Fruit fly (Drosophila melanogaster) whole organism, embryonic: Measurements from ENCODE around the gene Gdh.

ENCODE experiments used
- Ada2b ChIP-seq: fragments of 200-800 bp; sonication (Bioruptor generic); IDR thresholded peaks from 2 replicates; pipeline ENCODE4 v1.3.6; 2022; ENCODE audit warnings: missing biosample characterization, missing genetic modification characterization
- Adf1 ChIP-seq: fragments of 200-800 bp; sonication (Bioruptor generic); IDR thresholded peaks from 2 replicates; pipeline ENCODE4 v1.3.6; 2022; ENCODE audit warnings: missing biosample characterization, missing genetic modification characterization
- CG12219 ChIP-seq: fragments of 200-800 bp; sonication (Bioruptor generic); optimal IDR thresholded peaks from 3 replicates; lab custom pipeline; 2018; ENCODE audit warnings: missing biosample characterization, mild to moderate bottlenecking, missing genetic modification characterization
- CG1233 ChIP-seq: fragments of 200-800 bp; sonication (Bioruptor generic); optimal IDR thresholded peaks from 4 replicates; lab custom pipeline; 2018; ENCODE audit warnings: missing biosample characterization, mild to moderate bottlenecking, missing genetic modification characterization
- CG13123 ChIP-seq: fragments of 200-800 bp; sonication (Bioruptor generic); optimal IDR thresholded peaks from 2 replicates; lab custom pipeline; 2016; ENCODE audit warnings: missing biosample characterization, missing genetic modification characterization
- CG13624 ChIP-seq: fragments of 200-800 bp; sonication (Bioruptor generic); optimal IDR thresholded peaks from 2 replicates; lab custom pipeline; 2016; ENCODE audit warnings: missing biosample characterization, missing genetic modification characterization
- CG1647 ChIP-seq: fragments of 200-800 bp; sonication (Bioruptor generic); optimal IDR thresholded peaks from 3 replicates; lab custom pipeline; 2016; ENCODE audit warnings: missing biosample characterization, missing genetic modification characterization
- CG16779 ChIP-seq: fragments of 200-800 bp; sonication (Bioruptor generic); IDR thresholded peaks from 2 replicates; pipeline ENCODE4 v1.3.6; 2022; ENCODE audit warnings: missing biosample characterization, missing genetic modification characterization
- CG17829 ChIP-seq: fragments of 200-800 bp; optimal IDR thresholded peaks from 2 replicates; lab custom pipeline; 2019; ENCODE audit warnings: missing biosample characterization, mild to moderate bottlenecking, missing genetic modification characterization, moderate library complexity
- CG34376 ChIP-seq: fragments of 200-800 bp; sonication (Bioruptor generic); optimal IDR thresholded peaks from 2 replicates; lab custom pipeline; 2018; ENCODE audit warnings: missing biosample characterization, mild to moderate bottlenecking, missing genetic modification characterization
- CG4617 ChIP-seq: fragments of 200-800 bp; sonication (Bioruptor generic); optimal IDR thresholded peaks from 3 replicates; lab custom pipeline; 2016; ENCODE audit warnings: missing biosample characterization, missing genetic modification characterization, borderline replicate concordance
- CG6272 ChIP-seq: fragments of 200-800 bp; sonication (Bioruptor generic); IDR thresholded peaks from 2 replicates; pipeline ENCODE4 v1.3.6; 2022; ENCODE audit warnings: missing biosample characterization, missing genetic modification characterization
- CG9727 ChIP-seq: fragments of 200-800 bp; sonication (Bioruptor generic); optimal IDR thresholded peaks from 3 replicates; lab custom pipeline; 2017; ENCODE audit warnings: missing biosample characterization, mild to moderate bottlenecking, missing genetic modification characterization
- CG9817 ChIP-seq: fragments of 200-800 bp; sonication (Bioruptor generic); optimal IDR thresholded peaks from 2 replicates; lab custom pipeline; 2018; ENCODE audit warnings: missing biosample characterization, mild to moderate bottlenecking, missing genetic modification characterization, moderate library complexity
- Dbx ChIP-seq: fragments of 200-800 bp; sonication (Bioruptor generic); IDR thresholded peaks from 3 replicates; pipeline ENCODE4 v1.3.6; 2022; ENCODE audit warnings: missing biosample characterization, missing genetic modification characterization
- Dfd ChIP-seq, 2 experiments: fragments of >200 bp; optimal IDR thresholded peaks; 2 replicates each; lab custom pipeline; 2017; ENCODE audit warnings: missing biosample characterization in 2 of 2, missing genetic modification characterization in 2 of 2
- Dip2 ChIP-seq: fragments of 200-800 bp; sonication (Bioruptor generic); IDR thresholded peaks from 2 replicates; pipeline ENCODE4 v1.3.6; 2022; ENCODE audit warnings: missing biosample characterization, missing genetic modification characterization
- Elba2 ChIP-seq: fragments of 200-800 bp; sonication (Bioruptor generic); optimal IDR thresholded peaks from 3 replicates; lab custom pipeline; 2016; ENCODE audit warnings: missing biosample characterization, missing genetic modification characterization
- H2.0 ChIP-seq: fragments of 200-800 bp; sonication (Bioruptor generic); IDR thresholded peaks from 2 replicates; pipeline ENCODE4 v1.3.6; 2022; ENCODE audit warnings: missing biosample characterization, missing genetic modification characterization
- Hsf ChIP-seq: fragments of 200-800 bp; sonication (Bioruptor generic); optimal IDR thresholded peaks from 3 replicates; lab custom pipeline; 2016; ENCODE audit warnings: missing biosample characterization, missing genetic modification characterization
- Max ChIP-seq: fragments of 200-800 bp; sonication (Bioruptor generic); optimal IDR thresholded peaks from 2 replicates; lab custom pipeline; 2016; ENCODE audit warnings: missing biosample characterization, mild to moderate bottlenecking, missing genetic modification characterization
- Med ChIP-seq: fragments of 200-800 bp; sonication (Bioruptor generic); peaks from one replicate; lab custom pipeline; 2016; ENCODE audit warnings: missing biosample characterization, missing genetic modification characterization, mild to moderate bottlenecking, inconsistent platforms, moderate library complexity
- NC2α ChIP-seq: fragments of 200-800 bp; sonication (Bioruptor generic); optimal IDR thresholded peaks from 2 replicates; lab custom pipeline; 2016; ENCODE audit warnings: missing biosample characterization, missing genetic modification characterization
- NC2β ChIP-seq: fragments of 200-800 bp; sonication (Bioruptor generic); optimal IDR thresholded peaks from 2 replicates; lab custom pipeline; 2016; ENCODE audit warnings: missing biosample characterization, missing genetic modification characterization
- Scr ChIP-seq: fragments of 200-800 bp; sonication (Bioruptor generic); IDR thresholded peaks from 2 replicates; pipeline ENCODE4 v1.3.6; 2022; ENCODE audit warnings: missing biosample characterization, missing genetic modification characterization; ENCODE audit not compliant: partially characterized antibody
- Sin3A ChIP-seq: fragments of >200 bp; optimal IDR thresholded peaks from 2 replicates; lab custom pipeline; 2018
- Sox100B ChIP-seq: fragments of 200-800 bp; sonication (Bioruptor generic); optimal IDR thresholded peaks from 3 replicates; lab custom pipeline; 2018; ENCODE audit warnings: missing biosample characterization, mild to moderate bottlenecking, missing genetic modification characterization
- Sry-δ ChIP-seq: fragments of 200-800 bp; sonication (Bioruptor generic); optimal IDR thresholded peaks from 2 replicates; lab custom pipeline; 2016; ENCODE audit warnings: missing biosample characterization, missing genetic modification characterization
- ac ChIP-seq: fragments of 200-800 bp; sonication (Bioruptor generic); optimal IDR thresholded peaks from 3 replicates; lab custom pipeline; 2017; ENCODE audit warnings: missing biosample characterization, mild to moderate bottlenecking, missing genetic modification characterization
- ase ChIP-seq: fragments of 200-800 bp; sonication (Bioruptor generic); IDR thresholded peaks from 3 replicates; pipeline ENCODE4 v1.3.6; 2022; ENCODE audit warnings: missing biosample characterization, missing genetic modification characterization
- bab2 ChIP-seq: fragments of 200-800 bp; sonication (Bioruptor generic); optimal IDR thresholded peaks from 2 replicates; lab custom pipeline; 2016; ENCODE audit warnings: missing biosample characterization, missing genetic modification characterization
- bowl ChIP-seq: fragments of 200-800 bp; sonication (Bioruptor generic); IDR thresholded peaks from 2 replicates; pipeline ENCODE4 v1.3.6; 2022; ENCODE audit warnings: missing biosample characterization, missing genetic modification characterization
- chn ChIP-seq: fragments of 200-800 bp; sonication (Bioruptor generic); optimal IDR thresholded peaks from 2 replicates; lab custom pipeline; 2016; ENCODE audit warnings: missing biosample characterization, missing genetic modification characterization
- cwo ChIP-seq: fragments of 200-800 bp; sonication (Bioruptor generic); optimal IDR thresholded peaks from 3 replicates; lab custom pipeline; 2017; ENCODE audit warnings: missing biosample characterization, missing genetic modification characterization, mild to moderate bottlenecking, moderate library complexity, missing genetic modification reagents
- disco-r ChIP-seq: fragments of 200-800 bp; sonication (Bioruptor generic); optimal IDR thresholded peaks from 2 replicates; lab custom pipeline; 2016; ENCODE audit warnings: missing biosample characterization, missing genetic modification characterization
- dpn ChIP-seq, 2 experiments: fragments of 200-800 bp; sonication (Bioruptor generic); optimal IDR thresholded peaks; 3 replicates each; lab custom pipeline; 2016; ENCODE audit warnings: missing biosample characterization in 2 of 2, missing genetic modification characterization in 2 of 2
- gcm ChIP-seq: fragments of 200-800 bp; sonication (Bioruptor generic); optimal IDR thresholded peaks from 2 replicates; lab custom pipeline; 2019; ENCODE audit warnings: missing biosample characterization, mild to moderate bottlenecking, missing genetic modification characterization, moderate library complexity
- inv ChIP-seq: fragments of 200-800 bp; sonication (Bioruptor generic); IDR thresholded peaks from 2 replicates; pipeline ENCODE4 v1.3.6; 2022; ENCODE audit warnings: missing biosample characterization, missing genetic modification characterization; ENCODE audit not compliant: partially characterized antibody
- jumu ChIP-seq: fragments of 200-800 bp; sonication (Bioruptor generic); optimal IDR thresholded peaks from 3 replicates; lab custom pipeline; 2016; ENCODE audit warnings: missing biosample characterization, missing genetic modification characterization
- ken ChIP-seq: fragments of 200-800 bp; sonication (Bioruptor generic); IDR thresholded peaks from 3 replicates; pipeline ENCODE4 v1.3.6; 2022; ENCODE audit warnings: missing biosample characterization, missing genetic modification characterization
- klu ChIP-seq: fragments of 200-800 bp; sonication (Bioruptor generic); IDR thresholded peaks from 2 replicates; pipeline ENCODE4 v1.3.6; 2022; ENCODE audit warnings: missing biosample characterization, missing genetic modification characterization
- kni ChIP-seq: fragments of 200-800 bp; sonication (Bioruptor generic); optimal IDR thresholded peaks from 3 replicates; lab custom pipeline; 2017; ENCODE audit warnings: mild to moderate bottlenecking, missing biosample characterization, missing genetic modification reagents, missing genetic modification characterization
- nerfin-2 ChIP-seq: fragments of 200-800 bp; sonication (Bioruptor generic); IDR thresholded peaks from 2 replicates; pipeline ENCODE4 v1.3.6; 2022; ENCODE audit warnings: missing biosample characterization, missing genetic modification characterization; ENCODE audit not compliant: partially characterized antibody
- nom ChIP-seq: fragments of 200-800 bp; sonication (Bioruptor generic); optimal IDR thresholded peaks from 2 replicates; lab custom pipeline; 2017; ENCODE audit warnings: missing biosample characterization, missing genetic modification characterization, mild to moderate bottlenecking, moderate library complexity, missing genetic modification reagents
- pros ChIP-seq: fragments of 200-800 bp; sonication (Bioruptor generic); optimal IDR thresholded peaks from 3 replicates; lab custom pipeline; 2019; ENCODE audit warnings: missing biosample characterization, mild to moderate bottlenecking, missing genetic modification characterization, moderate library complexity
- repo ChIP-seq: fragments of 200-800 bp; sonication (Bioruptor generic); optimal IDR thresholded peaks from 2 replicates; lab custom pipeline; 2016; ENCODE audit warnings: missing biosample characterization, missing genetic modification characterization
- row ChIP-seq: fragments of 200-800 bp; sonication (Bioruptor generic); IDR thresholded peaks from 3 replicates; pipeline ENCODE4 v1.3.6; 2022; ENCODE audit warnings: missing biosample characterization, missing genetic modification characterization
- stc ChIP-seq: fragments of 200-800 bp; sonication (Bioruptor generic); IDR thresholded peaks from 2 replicates; pipeline ENCODE4 v1.3.6; 2022; ENCODE audit warnings: missing biosample characterization, missing genetic modification characterization
- sug ChIP-seq: fragments of 200-800 bp; optimal IDR thresholded peaks from 2 replicates; lab custom pipeline; 2019; ENCODE audit warnings: missing biosample characterization, mild to moderate bottlenecking, missing genetic modification characterization, moderate library complexity
- tup ChIP-seq: fragments of 200-800 bp; sonication (Bioruptor generic); optimal IDR thresholded peaks from 2 replicates; lab custom pipeline; 2016; ENCODE audit warnings: missing biosample characterization, mild to moderate bottlenecking, missing genetic modification characterization, moderate library complexity

Gdh gene

DNA sequence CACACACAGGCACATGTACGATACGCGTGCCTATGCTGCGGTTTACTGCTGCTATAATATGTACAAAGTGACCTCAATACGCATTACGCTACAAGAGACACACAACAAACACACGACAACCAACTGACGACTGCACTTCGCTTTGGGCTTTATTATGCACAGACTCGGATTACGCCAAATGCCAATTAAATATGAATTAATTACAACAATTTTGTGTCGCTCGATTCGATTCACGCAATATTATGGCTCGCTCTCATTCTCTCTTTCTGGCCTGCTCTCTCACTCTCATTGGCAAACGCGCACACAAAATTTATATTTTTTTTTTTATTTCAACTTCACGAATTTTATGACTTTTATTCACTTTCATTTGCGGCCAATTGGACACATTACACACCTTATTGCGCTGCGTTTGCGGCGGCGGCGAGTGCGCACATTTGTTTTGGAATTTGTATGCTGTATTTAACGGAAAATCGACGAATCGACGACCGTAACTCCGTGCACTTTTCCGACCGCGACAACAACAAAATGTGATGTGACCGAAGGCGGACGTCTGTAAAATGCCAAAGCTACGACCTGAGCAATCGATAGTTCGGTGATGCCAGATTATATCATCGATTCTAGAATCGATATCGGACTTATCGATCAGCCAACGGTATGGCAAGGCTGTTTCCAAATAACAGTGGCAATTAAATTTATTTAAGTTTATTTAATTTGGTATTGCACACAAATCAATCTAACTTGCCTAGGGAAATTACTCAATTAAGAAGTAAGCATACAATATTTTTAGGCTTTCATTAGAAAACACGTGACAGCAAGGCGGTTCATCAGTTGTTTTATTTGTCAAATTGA, 20.2 kb downstream of the Gdh start, which contains the start of the genes sba and CG31141 (continued):
- TF ChIP-seq Med (peak; percentile 74), sug (tag; lab: Kevin White, UChicago) (no peak), CG13123 (GFP tag; lab: Kevin White, UChicago) (no peak), pros (no peak), Hsf (GFP tag; lab: Kevin White, UChicago) (peak; percentile 17), Sry-δ (GFP tag; lab: Kevin White, UChicago) (peak; percentile 78), dpn (GFP tag; optimal IDR thresholded peaks at IDR 0.05; lab: Kevin White, UChicago) (no peak), inv (peak; percentile 78; the same call in 1 of the 2 replicates), chn (GFP tag; lab: Kevin White, UChicago) (no peak), Adf1 (GFP tag; lab: Robert Waterston, UW) (no peak), kni (peak; percentile 52), CG1647 (GFP tag; lab: Kevin White, UChicago) (no peak), CG9817 (tag; lab: Kevin White, UChicago) (no peak), Dbx (GFP tag; lab: Robert Waterston, UW) (no peak), Dip2 (GFP tag; lab: Robert Waterston, UW) (no peak), CG9727 (GFP tag; lab: Kevin White, UChicago) (no peak), CG16779 (no peak), stc (GFP tag; lab: Robert Waterston, UW) (no peak; the same call in 1 of the 2 replicates), Dfd (GFP tag; optimal IDR thresholded peaks at IDR 0.05; lab: Kevin White, UChicago) (no peak), ken (GFP tag; lab: Robert Waterston, UW) (no peak), nerfin-2 (GFP tag; lab: Robert Waterston, UW) (peak; percentile 88), row (GFP tag; lab: Robert Waterston, UW) (peak; percentile 43), gcm (GFP tag; lab: Kevin White, UChicago) (peak; percentile 26), Max (no peak), CG4617 (GFP tag; lab: Kevin White, UChicago) (peak; percentile 58), tup (GFP tag; lab: Kevin White, UChicago) (no peak), bowl (GFP tag; lab: Robert Waterston, UW) (peak; percentile 25; the same call in 1 of the 2 replicates), CG34376 (no peak), H2.0 (GFP tag; lab: Robert Waterston, UW) (no peak), klu (GFP tag; lab: Robert Waterston, UW) (no peak), NC2α (GFP tag; lab: Kevin White, UChicago) (no peak), bab2 (no peak), repo (GFP tag; lab: Kevin White, UChicago) (peak; percentile 21), CG17829 (tag; lab: Kevin White, UChicago) (peak; percentile 3), Sox100B (GFP tag; lab: Kevin White, UChicago) (no peak), Ada2b (GFP tag; lab: Robert Waterston, UW) (no peak), cwo (GFP tag; lab: Kevin White, UChicago) (no peak), CG12219 (no peak), nom (GFP tag; lab: Kevin White, UChicago) (peak; percentile 63), ase (GFP tag; lab: Robert Waterston, UW) (no peak), Scr (peak; percentile 79), ac (no peak), CG13624 (GFP tag; lab: Kevin White, UChicago) (peak; percentile 29), jumu (GFP tag; lab: Kevin White, UChicago) (no peak), CG1233 (GFP tag; lab: Kevin White, UChicago) (no peak), disco-r (no peak), Elba2 (GFP tag; lab: Kevin White, UChicago) (peak; percentile 93), NC2β (GFP tag; lab: Kevin White, UChicago) (peak; percentile 9), Sin3A (lab: Kevin White, UChicago) (peak; percentile 66), CG6272 (peak; percentile 25; the same call in 1 of the 2 replicates)
